Fruit fly (Drosophila melanogaster) whole organism, adult: ENCODE results near the gene ph-p.
A peak's percentile ranks its signal among the peaks of the same experiment; 100 is the strongest.

Experiments used
- CG11617 ChIP-seq: fragments of 200-800 bp; sonication (Bioruptor generic); optimal IDR thresholded peaks from 2 replicates; lab custom pipeline; 2017; ENCODE audit warnings: mild to moderate bottlenecking, missing biosample characterization, missing genetic modification reagents, missing genetic modification characterization
- CG12768 ChIP-seq: fragments of 200-800 bp; sonication (Bioruptor generic); optimal IDR thresholded peaks from 2 replicates; lab custom pipeline; 2017; ENCODE audit warnings: missing biosample characterization, missing genetic modification characterization, mild to moderate bottlenecking, moderate library complexity, missing genetic modification reagents
- CG14711 ChIP-seq: fragments of 200-800 bp; sonication (Bioruptor generic); optimal IDR thresholded peaks from 2 replicates; lab custom pipeline; 2018; ENCODE audit warnings: missing biosample characterization, mild to moderate bottlenecking, missing genetic modification characterization, moderate library complexity
- CG1620 ChIP-seq: fragments of 200-800 bp; sonication (Bioruptor generic); optimal IDR thresholded peaks from 2 replicates; lab custom pipeline; 2016; ENCODE audit warnings: missing biosample characterization, missing genetic modification characterization
- CG33017 ChIP-seq: fragments of 200-800 bp; sonication (Bioruptor generic); optimal IDR thresholded peaks from 2 replicates; lab custom pipeline; 2018; ENCODE audit warnings: missing biosample characterization, mild to moderate bottlenecking, missing genetic modification characterization, moderate library complexity
- CG5204 ChIP-seq: fragments of 200-800 bp; sonication (Bioruptor generic); optimal IDR thresholded peaks from 2 replicates; lab custom pipeline; 2016; ENCODE audit warnings: missing biosample characterization, missing genetic modification characterization
- CG7045 ChIP-seq: fragments of 200-800 bp; sonication (Bioruptor generic); optimal IDR thresholded peaks from 2 replicates; lab custom pipeline; 2017; ENCODE audit warnings: missing biosample characterization, mild to moderate bottlenecking, missing genetic modification characterization
- CG7101 ChIP-seq: fragments of 200-800 bp; sonication (Bioruptor generic); optimal IDR thresholded peaks from 2 replicates; lab custom pipeline; 2018; ENCODE audit warnings: missing biosample characterization, mild to moderate bottlenecking, missing genetic modification characterization, moderate library complexity
- Clk ChIP-seq: fragments of 200-800 bp; sonication (Bioruptor generic); optimal IDR thresholded peaks from 2 replicates; lab custom pipeline; 2017; ENCODE audit warnings: missing biosample characterization, missing genetic modification characterization
- Crg-1 ChIP-seq: fragments of 200-800 bp; sonication (Bioruptor generic); optimal IDR thresholded peaks from 2 replicates; lab custom pipeline; 2016; ENCODE audit warnings: missing biosample characterization, missing genetic modification characterization
- Hr96 ChIP-seq: fragments of 200-800 bp; sonication (Bioruptor generic); optimal IDR thresholded peaks from 2 replicates; lab custom pipeline; 2016; ENCODE audit warnings: missing biosample characterization, missing genetic modification characterization
- Mnt ChIP-seq: fragments of 200-800 bp; sonication (Bioruptor generic); optimal IDR thresholded peaks from 2 replicates; lab custom pipeline; 2016; ENCODE audit warnings: missing biosample characterization, mild to moderate bottlenecking, missing genetic modification characterization
- bab1 ChIP-seq: fragments of 200-800 bp; sonication (Bioruptor generic); optimal IDR thresholded peaks from 3 replicates; lab custom pipeline; 2019; ENCODE audit warnings: missing biosample characterization, mild to moderate bottlenecking, missing genetic modification characterization, moderate library complexity
- cic ChIP-seq: fragments of 200-800 bp; sonication (Bioruptor generic); optimal IDR thresholded peaks from 2 replicates; lab custom pipeline; 2017; ENCODE audit warnings: missing biosample characterization, mild to moderate bottlenecking, missing genetic modification characterization, moderate library complexity
- cnc ChIP-seq, 2 experiments: fragments of >200 bp; optimal IDR thresholded peaks; 2 replicates each; lab custom pipeline; 2017
- kay ChIP-seq: fragments of 200-800 bp; sonication (Bioruptor generic); peaks from one replicate; lab custom pipeline; 2016; ENCODE audit warnings: missing biosample characterization, missing genetic modification characterization, borderline replicate concordance
- ovo ChIP-seq: fragments of 200-800 bp; sonication (Bioruptor generic); optimal IDR thresholded peaks from 2 replicates; lab custom pipeline; 2016; ENCODE audit warnings: missing biosample characterization, missing genetic modification characterization
- pad ChIP-seq: fragments of 200-800 bp; sonication (Bioruptor generic); optimal IDR thresholded peaks from 3 replicates; lab custom pipeline; 2017; ENCODE audit warnings: missing biosample characterization, missing genetic modification characterization, mild to moderate bottlenecking, moderate library complexity, missing genetic modification reagents
- tj ChIP-seq: fragments of 200-800 bp; sonication (Bioruptor generic); optimal IDR thresholded peaks from 3 replicates; lab custom pipeline; 2017; ENCODE audit warnings: missing biosample characterization, mild to moderate bottlenecking, missing genetic modification characterization, moderate library complexity
- toe ChIP-seq: fragments of 200-800 bp; sonication (Bioruptor generic); optimal IDR thresholded peaks from 2 replicates; lab custom pipeline; 2016; ENCODE audit warnings: missing biosample characterization, missing genetic modification characterization

The ph-p gene

DNA sequence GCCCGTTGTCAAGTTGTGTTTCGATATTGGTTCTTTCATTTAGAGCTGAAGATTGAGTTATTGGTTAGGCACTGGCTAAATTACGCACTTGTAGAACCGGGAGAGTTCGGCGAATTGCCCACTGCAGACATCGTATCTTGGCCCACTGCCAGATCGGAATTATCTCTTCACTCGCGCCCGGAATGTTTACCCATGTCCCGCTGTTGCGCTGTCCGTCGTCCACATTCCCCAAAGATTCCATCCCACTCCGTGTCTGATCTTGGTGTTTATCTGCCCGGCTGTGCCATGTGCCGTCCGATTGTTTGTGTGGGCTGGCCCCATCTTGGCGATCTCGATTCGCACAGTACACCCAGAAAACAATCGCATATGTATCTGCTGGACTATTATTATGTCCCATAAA is 33.8 kb downstream of the ph-p start:
- TF ChIP-seq Crg-1 (GFP tag; lab: Kevin White, UChicago) = no peak
- TF ChIP-seq CG12768 = no peak
- no peak for TF ChIP-seq pad (GFP tag; lab: Kevin White, UChicago)
- no peak for TF ChIP-seq cic (GFP tag; lab: Kevin White, UChicago)
- no peak for TF ChIP-seq bab1 (GFP tag; lab: Kevin White, UChicago)
- TF ChIP-seq Hr96 (GFP tag; lab: Kevin White, UChicago) = no peak
- no peak for TF ChIP-seq kay
- no peak for TF ChIP-seq Mnt (GFP tag; lab: Kevin White, UChicago)
- TF ChIP-seq CG33017 (tag; lab: Kevin White, UChicago) = no peak
- TF ChIP-seq CG1620 (GFP tag; lab: Kevin White, UChicago) = no peak
- no peak for TF ChIP-seq tj
- no peak for TF ChIP-seq toe (GFP tag; lab: Kevin White, UChicago)
- no peak for TF ChIP-seq ovo (GFP tag; lab: Kevin White, UChicago)
- no peak for TF ChIP-seq CG14711 (tag; lab: Kevin White, UChicago)
- TF ChIP-seq Clk (GFP tag; lab: Kevin White, UChicago) = no peak
- TF ChIP-seq CG11617 (GFP tag; lab: Kevin White, UChicago) = no peak

dm6 chrX:2103859-2104258 is 34.3 kb downstream of the ph-p start:
- TF ChIP-seq tj (no peak), toe (GFP tag; lab: Kevin White, UChicago) (no peak), bab1 (GFP tag; lab: Kevin White, UChicago) (no peak), Hr96 (GFP tag; lab: Kevin White, UChicago) (no peak), CG12768 (no peak), CG11617 (GFP tag; lab: Kevin White, UChicago) (no peak), CG1620 (GFP tag; lab: Kevin White, UChicago) (no peak), CG33017 (tag; lab: Kevin White, UChicago) (no peak), CG5204 (no peak), cnc (optimal IDR thresholded peaks at IDR 0.05; lab: Kevin White, UChicago) (no peak), pad (GFP tag; lab: Kevin White, UChicago) (no peak)

DNA sequence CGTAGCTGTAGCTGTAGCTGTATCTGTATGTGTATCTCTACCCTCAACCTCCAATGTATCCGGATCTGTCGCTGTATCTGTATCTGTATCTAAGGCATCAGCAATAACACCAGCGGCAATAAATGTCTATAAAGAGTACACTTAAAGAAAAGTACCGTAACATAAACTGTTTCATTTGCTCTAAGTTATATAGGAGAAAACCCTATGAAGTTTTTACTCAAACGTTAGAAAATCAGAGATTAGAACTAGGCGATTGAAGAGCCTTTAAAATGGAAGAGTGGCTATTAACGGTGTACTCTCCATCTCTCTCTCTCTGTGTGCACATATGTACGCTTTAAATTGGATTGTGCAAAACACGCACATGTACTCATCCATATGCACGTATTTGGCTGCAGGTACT is 39.9 kb downstream of the ph-p start:
- TF ChIP-seq CG14711 (tag; lab: Kevin White, UChicago) (peak; percentile 40), CG33017 (tag; lab: Kevin White, UChicago) (peak; percentile 8), CG5204 (no peak), kay (no peak)

dm6 chrX:2096341-2096740 is 41.8 kb downstream of the ph-p start:
- TF ChIP-seq pad (GFP tag; lab: Kevin White, UChicago) = no peak
- no peak for TF ChIP-seq CG7045
- TF ChIP-seq CG1620 (GFP tag; lab: Kevin White, UChicago) = no peak
- TF ChIP-seq toe (GFP tag; lab: Kevin White, UChicago) = no peak
- no peak for TF ChIP-seq CG33017 (tag; lab: Kevin White, UChicago)
- TF ChIP-seq Hr96 (GFP tag; lab: Kevin White, UChicago) = no peak
- TF ChIP-seq cnc (optimal IDR thresholded peaks at IDR 0.05; lab: Kevin White, UChicago) = no peak
- no peak for TF ChIP-seq CG11617 (GFP tag; lab: Kevin White, UChicago)

- TF ChIP-seq bab1 (GFP tag; lab: Kevin White, UChicago) (peak; percentile 67), Mnt (GFP tag; lab: Kevin White, UChicago) (peak; percentile 70), tj (peak; percentile 65), CG12768 (peak; percentile 30), CG7045 (no peak), CG11617 (GFP tag; lab: Kevin White, UChicago) (peak; percentile 71), Hr96 (GFP tag; lab: Kevin White, UChicago) (no peak), ovo (GFP tag; lab: Kevin White, UChicago) (peak; percentile 70), Clk (GFP tag; lab: Kevin White, UChicago) (no peak), CG5204 (peak; percentile 30), CG14711 (tag; lab: Kevin White, UChicago) (peak; percentile 17), CG7101 (peak; percentile 70), Crg-1 (GFP tag; lab: Kevin White, UChicago) (peak; percentile 52), pad (GFP tag; lab: Kevin White, UChicago) (peak; percentile 51), cnc (optimal IDR thresholded peaks at IDR 0.05; lab: Kevin White, UChicago) (no peak), toe (GFP tag; lab: Kevin White, UChicago) (no peak), CG1620 (GFP tag; lab: Kevin White, UChicago) (peak; percentile 55), kay (no peak), cic (GFP tag; lab: Kevin White, UChicago) (peak; percentile 33), CG33017 (tag; lab: Kevin White, UChicago) (peak; percentile 18)
These were observed 44.0 kb downstream of the ph-p start, which contains the start of gene csw for dm6 chrX:2094072-2094761. TSS of gene csw (plus strand) at chrX:2094234.

dm6 chrX:2089812-2090211 is 48.4 kb downstream of the ph-p start:
- TF ChIP-seq CG7045 = no peak
- TF ChIP-seq Crg-1 (GFP tag; lab: Kevin White, UChicago) = no peak
- TF ChIP-seq pad (GFP tag; lab: Kevin White, UChicago) = no peak
- no peak for TF ChIP-seq CG14711 (tag; lab: Kevin White, UChicago)
- no peak for TF ChIP-seq tj
- TF ChIP-seq cic (GFP tag; lab: Kevin White, UChicago) = no peak
- TF ChIP-seq CG11617 (GFP tag; lab: Kevin White, UChicago) = no peak
